Worm (Caenorhabditis elegans) whole organism, L4 larva: Measurements from ENCODE around the gene acs-19.
"Not testable (repeated sequence)": the region's sequence is repeated elsewhere in the genome, so short reads cannot be mapped to it uniquely, and the experiment has no call there.

Experiments
- ces-1 ChIP-seq: fragments of 150-350 bp; sonication (generic microtip); optimal IDR thresholded peaks from 4 replicates; lab custom pipeline; 2014; ENCODE audit warnings: missing biosample characterization, missing genetic modification reagents, missing genetic modification characterization
- dmd-6 ChIP-seq: fragments of 200-800 bp; sonication (Bioruptor generic); IDR thresholded peaks from 2 replicates; pipeline ENCODE4 v1.3.6; 2022; ENCODE audit warnings: missing genetic modification reagents, missing genetic modification characterization, missing compliant biosample characterization
- fkh-10 ChIP-seq: fragments of 150-350 bp; optimal IDR thresholded peaks from 2 replicates; lab custom pipeline; 2014; ENCODE audit warnings: missing biosample characterization, missing genetic modification reagents, missing genetic modification characterization
- hlh-11 ChIP-seq: fragments of 200-800 bp; sonication (Bioruptor generic); optimal IDR thresholded peaks from 2 replicates; lab custom pipeline; 2018; ENCODE audit warnings: mild to moderate bottlenecking, missing genetic modification characterization, missing compliant biosample characterization
- lin-13 ChIP-seq: fragments of 150-350 bp; optimal IDR thresholded peaks from 2 replicates; lab custom pipeline; 2014; ENCODE audit warnings: missing biosample characterization, missing genetic modification reagents, missing genetic modification characterization
- lin-39 ChIP-seq: fragments of 150-350 bp; optimal IDR thresholded peaks from 2 replicates; lab custom pipeline; 2014; ENCODE audit warnings: missing biosample characterization, missing genetic modification reagents, missing genetic modification characterization
- lir-3 ChIP-seq: sonication (generic microtip); optimal IDR thresholded peaks from 2 replicates; lab custom pipeline; 2016; ENCODE audit warnings: mild to moderate bottlenecking, missing genetic modification characterization, missing compliant biosample characterization
- lsy-2 ChIP-seq, 2 experiments: fragments of 150-350 bp in 1 of 2; sonication (generic microtip) in 1 of 2; optimal IDR thresholded peaks; 2 replicates each; lab custom pipeline; 2014 to 2017; ENCODE audit warnings: missing biosample characterization in 2 of 2, missing genetic modification characterization in 2 of 2
- nhr-237 ChIP-seq: sonication (generic microtip); optimal IDR thresholded peaks from 2 replicates; lab custom pipeline; 2017; ENCODE audit warnings: missing biosample characterization, missing genetic modification characterization
- ztf-11 ChIP-seq: fragments of 150-350 bp; optimal IDR thresholded peaks from 2 replicates; lab custom pipeline; 2014; ENCODE audit warnings: missing biosample characterization, missing genetic modification characterization

DNA sequence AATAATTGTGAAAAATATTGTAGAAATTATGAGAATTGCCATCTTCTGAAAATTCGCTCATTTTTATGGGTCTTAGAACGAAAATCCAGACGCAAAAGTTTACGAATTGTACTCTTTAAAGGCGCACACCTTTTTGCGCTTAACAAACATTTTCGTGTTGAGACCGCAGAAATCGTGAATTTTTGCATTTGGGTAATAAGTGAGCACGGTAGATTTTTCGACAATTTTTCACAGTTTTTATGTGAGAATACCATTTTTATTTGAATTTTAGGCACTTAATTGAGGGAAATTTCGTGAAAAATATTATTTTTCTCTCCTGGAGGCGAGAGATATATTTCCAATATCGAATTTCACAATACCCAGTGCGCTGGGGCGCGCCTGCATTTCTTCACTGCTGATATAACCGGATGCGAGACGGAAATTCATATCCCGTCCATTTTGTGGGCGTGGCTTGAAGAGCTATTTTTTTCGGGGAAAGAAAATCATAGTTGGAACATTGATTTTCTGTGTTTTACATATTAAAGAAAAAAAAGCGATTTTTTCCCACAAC is 12.2 kb upstream of the acs-19 start, which contains the start of gene cyp-25A4:
- TF ChIP-seq lsy-2 (tag; optimal IDR thresholded peaks at IDR 0.05; lab: Kevin White, UChicago); ztf-11 (tag; lab: Kevin White, UChicago); dmd-6; fkh-10 (GFP tag; lab: Kevin White, UChicago); ces-1 (GFP tag; lab: Kevin White, UChicago); nhr-237 (tag; lab: Kevin White, UChicago); hlh-11 (tag; lab: Kevin White, UChicago); lin-13 (GFP tag; lab: Kevin White, UChicago); lir-3 (tag; lab: Kevin White, UChicago); lin-39 (tag; lab: Kevin White, UChicago): not testable (repeated sequence)
